Worm (Caenorhabditis elegans) whole organism, L1 larva: ENCODE measurements around the gene F56D5.3.

ENCODE experiments used
- F16B12.6 ChIP-seq: fragments of 150-350 bp; optimal IDR thresholded peaks from 2 replicates; lab custom pipeline; 2014; ENCODE audit warnings: missing biosample characterization, missing genetic modification characterization
- blmp-1 ChIP-seq: fragments of 150-350 bp; optimal IDR thresholded peaks from 2 replicates; lab custom pipeline; 2014; ENCODE audit warnings: missing biosample characterization, missing genetic modification characterization
- dsc-1 ChIP-seq: sonication (generic microtip); optimal IDR thresholded peaks from 2 replicates; lab custom pipeline; 2016; ENCODE audit warnings: mild to moderate bottlenecking, missing genetic modification characterization, missing compliant biosample characterization
- efl-1 ChIP-seq, 4 experiments: fragments of 150-350 bp; optimal IDR thresholded peaks in 3 of 4; peaks in 1 of 4; 1 replicate in 1 of 4; 2 replicates in 3 of 4; lab custom pipeline; 2014; ENCODE audit warnings: missing biosample characterization in 2 of 4, missing genetic modification characterization in 2 of 4, missing genetic modification reagents in 2 of 4
- fkh-8 ChIP-seq: sonication (generic microtip); optimal IDR thresholded peaks from 2 replicates; lab custom pipeline; 2016; ENCODE audit warnings: mild to moderate bottlenecking, missing genetic modification characterization, missing compliant biosample characterization
- lin-14 ChIP-seq: fragments of 200-800 bp; sonication (Bioruptor generic); optimal IDR thresholded peaks from 2 replicates; lab custom pipeline; 2018; ENCODE audit warnings: mild to moderate bottlenecking, missing genetic modification characterization, moderate library complexity, missing compliant biosample characterization
- lin-15B ChIP-seq: fragments of 150-350 bp; sonication (generic microtip); optimal IDR thresholded peaks from 3 replicates; lab custom pipeline; 2014; ENCODE audit warnings: missing biosample characterization, missing genetic modification characterization
- lsy-2 ChIP-seq, 2 experiments: fragments of 150-350 bp; optimal IDR thresholded peaks; 2 replicates each; lab custom pipeline; 2014; ENCODE audit warnings: missing biosample characterization in 2 of 2, missing genetic modification characterization in 2 of 2
- mdl-1 ChIP-seq, 2 experiments: fragments of 150-350 bp; optimal IDR thresholded peaks; 2 replicates each; lab custom pipeline; 2014 to 2017; ENCODE audit warnings: missing biosample characterization in 2 of 2, missing genetic modification characterization in 2 of 2, inconsistent platforms in 1 of 2
- mef-2 ChIP-seq: fragments of 150-350 bp; optimal IDR thresholded peaks from 2 replicates; lab custom pipeline; 2014; ENCODE audit warnings: missing biosample characterization, missing genetic modification characterization
- nhr-19 ChIP-seq: fragments of 200-800 bp; sonication (Bioruptor generic); conservative IDR thresholded peaks from 2 replicates; pipeline ENCODE4 v1.3.6; 2022; ENCODE audit warnings: missing genetic modification characterization, missing compliant biosample characterization
- rnt-1 ChIP-seq: sonication (generic microtip); optimal IDR thresholded peaks from 2 replicates; lab custom pipeline; 2016; ENCODE audit warnings: mild to moderate bottlenecking, missing genetic modification characterization, moderate library complexity, missing compliant biosample characterization
- skn-1 ChIP-seq: fragments of 150-350 bp; optimal IDR thresholded peaks from 2 replicates; lab custom pipeline; 2014; ENCODE audit warnings: missing biosample characterization, missing genetic modification characterization
- snpc-4 ChIP-seq: fragments of 150-350 bp; optimal IDR thresholded peaks from 2 replicates; lab custom pipeline; 2014; ENCODE audit warnings: missing biosample characterization, missing genetic modification characterization
- snu-23 ChIP-seq: sonication (generic microtip); optimal IDR thresholded peaks from 2 replicates; lab custom pipeline; 2016; ENCODE audit warnings: missing genetic modification characterization, missing compliant biosample characterization

Gene F56D5.3

DNA sequence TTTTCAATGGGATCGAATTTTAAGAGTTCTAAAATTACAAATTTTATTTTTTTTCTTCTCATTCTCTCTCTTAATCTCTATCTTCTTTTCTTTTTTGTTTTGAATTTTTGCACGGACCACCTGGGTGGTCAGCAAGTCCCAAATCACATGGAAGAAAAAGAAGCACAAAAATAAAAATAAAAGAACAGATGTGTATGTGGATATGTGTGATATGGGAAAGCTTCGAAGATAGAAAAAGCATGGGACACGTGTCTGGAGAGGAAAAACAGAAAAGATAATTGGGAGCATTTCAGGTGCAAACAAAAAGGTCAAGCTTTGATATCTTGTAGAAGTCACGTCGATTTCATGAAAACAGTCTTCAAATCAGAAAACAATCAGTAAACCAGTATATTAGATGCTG, 49.8 kb downstream of the F56D5.3 start, which contains the start of gene hsp-12.6:
hsp-12.6 (minus strand) TSS at position 20 of the 400 bp plus-strand sequence.
- peak; percentile 63 for TF ChIP-seq dsc-1 (tag; lab: Kevin White, UChicago)
- TF ChIP-seq efl-1 (optimal IDR thresholded peaks at IDR 0.05; lab: Kevin White, UChicago) = no peak
- peak in 1 of 2 experiments; percentile 88 for TF ChIP-seq efl-1 (GFP tag; optimal IDR thresholded peaks at IDR 0.05 in 1 of 2; lab: Kevin White, UChicago)
- TF ChIP-seq nhr-19 = peak; percentile 27; the same call in 1 of the 2 replicates
- TF ChIP-seq lsy-2 (tag; optimal IDR thresholded peaks at IDR 0.05; lab: Kevin White, UChicago) = peak; percentile 17 to 75
- no peak for TF ChIP-seq fkh-8 (tag; lab: Kevin White, UChicago)
- TF ChIP-seq lin-15B (tag; lab: Kevin White, UChicago) = no peak
- peak; percentile 52 for TF ChIP-seq rnt-1 (tag; lab: Kevin White, UChicago)
- TF ChIP-seq mef-2 (tag; lab: Kevin White, UChicago) = peak; percentile 19
- TF ChIP-seq lin-14 = peak; percentile 79
- peak; percentile 27 for TF ChIP-seq snu-23 (GFP tag; lab: Kevin White, UChicago)
- no peak for TF ChIP-seq F16B12.6 (tag; lab: Kevin White, UChicago)
- peak in 1 of 2 experiments; percentile 31 for TF ChIP-seq mdl-1 (tag; optimal IDR thresholded peaks at IDR 0.05; lab: Kevin White, UChicago)
- no peak for TF ChIP-seq skn-1 (tag; lab: Kevin White, UChicago)
- peak; percentile 54 for TF ChIP-seq snpc-4 (tag; lab: Kevin White, UChicago)

DNA sequence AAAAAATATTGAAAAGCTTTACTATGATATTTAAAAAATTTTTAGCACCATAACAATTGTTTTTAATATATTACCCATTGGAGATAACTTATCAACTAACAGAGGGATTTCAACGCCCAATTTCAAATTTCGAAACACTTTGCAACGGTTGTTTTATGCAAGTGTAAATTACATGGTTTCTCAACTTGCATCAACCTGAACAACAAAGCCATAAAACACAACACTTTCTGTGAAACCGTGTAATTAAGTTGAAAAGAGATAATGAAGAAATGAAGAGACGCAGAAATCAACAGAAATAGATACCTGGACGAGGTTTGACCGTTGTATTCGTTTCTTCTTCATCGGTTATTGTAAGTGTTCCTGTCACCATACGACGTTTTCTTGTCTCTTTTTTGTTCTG, 53.0 kb downstream of the F56D5.3 start, which contains the start of gene cpin-1:
cpin-1 (plus strand) TSS at position 301 of the 400 bp plus-strand sequence.
- TF ChIP-seq efl-1 (optimal IDR thresholded peaks at IDR 0.05; lab: Kevin White, UChicago) (no peak), efl-1 (GFP tag; optimal IDR thresholded peaks at IDR 0.05 in 1 of 2; lab: Kevin White, UChicago) (peak in 1 of 2 experiments; percentile 89), skn-1 (tag; lab: Kevin White, UChicago) (no peak), blmp-1 (tag; lab: Kevin White, UChicago) (peak; percentile 18)
